Fruit fly (Drosophila melanogaster) whole organism, embryonic: ENCODE results near the gene Gprk2.

Source experiments
- BEAF-32 ChIP-seq: fragments of 200-800 bp; sonication (Bioruptor generic); optimal IDR thresholded peaks from 3 replicates; lab custom pipeline; 2017; ENCODE audit warnings: missing biosample characterization, missing genetic modification characterization, mild to moderate bottlenecking, moderate library complexity, missing genetic modification reagents
- Bdp1 ChIP-seq: fragments of 200-800 bp; sonication (Bioruptor generic); optimal IDR thresholded peaks from 3 replicates; lab custom pipeline; 2016; ENCODE audit warnings: missing biosample characterization, missing genetic modification characterization
- Bteb2 ChIP-seq: fragments of 200-800 bp; sonication (Bioruptor generic); optimal IDR thresholded peaks from 2 replicates; lab custom pipeline; 2016; ENCODE audit warnings: missing biosample characterization, missing genetic modification characterization
- C15 ChIP-seq: fragments of 200-800 bp; sonication (Bioruptor generic); IDR thresholded peaks from 3 replicates; pipeline ENCODE4 v1.3.6; 2022; ENCODE audit warnings: missing biosample characterization, missing genetic modification characterization
- CG10366 ChIP-seq: fragments of 200-800 bp; sonication (Bioruptor generic); IDR thresholded peaks from 2 replicates; pipeline ENCODE4 v1.3.6; 2022; ENCODE audit warnings: missing biosample characterization, missing genetic modification characterization
- CG11247 ChIP-seq: fragments of 200-800 bp; sonication (Bioruptor generic); IDR thresholded peaks from 2 replicates; pipeline ENCODE4 v1.3.6; 2022; ENCODE audit warnings: missing biosample characterization, missing genetic modification characterization
- CG11398 ChIP-seq: fragments of 200-800 bp; sonication (Bioruptor generic); optimal IDR thresholded peaks from 2 replicates; lab custom pipeline; 2016; ENCODE audit warnings: missing biosample characterization, missing genetic modification characterization
- CG12071 ChIP-seq: fragments of 200-800 bp; sonication (Bioruptor generic); optimal IDR thresholded peaks from 3 replicates; lab custom pipeline; 2018; ENCODE audit warnings: missing biosample characterization, mild to moderate bottlenecking, missing genetic modification characterization
- CG13296 ChIP-seq: fragments of 200-800 bp; sonication (Bioruptor generic); optimal IDR thresholded peaks from 3 replicates; lab custom pipeline; 2018; ENCODE audit warnings: missing biosample characterization, mild to moderate bottlenecking, missing genetic modification characterization
- CG13424 ChIP-seq: fragments of 200-800 bp; sonication (Bioruptor generic); optimal IDR thresholded peaks from 2 replicates; lab custom pipeline; 2019; ENCODE audit warnings: missing biosample characterization, mild to moderate bottlenecking, missing genetic modification characterization, moderate library complexity
- CG13775 ChIP-seq: fragments of 200-800 bp; sonication (Bioruptor generic); optimal IDR thresholded peaks from 3 replicates; lab custom pipeline; 2017; ENCODE audit warnings: missing biosample characterization, mild to moderate bottlenecking, missing genetic modification characterization
- CG14965 ChIP-seq: fragments of 200-800 bp; sonication (Bioruptor generic); optimal IDR thresholded peaks from 2 replicates; lab custom pipeline; 2016; ENCODE audit warnings: missing biosample characterization, missing genetic modification characterization, borderline replicate concordance
- CG2120 ChIP-seq: fragments of 200-800 bp; sonication (Bioruptor generic); optimal IDR thresholded peaks from 3 replicates; lab custom pipeline; 2016; ENCODE audit warnings: missing biosample characterization, missing genetic modification characterization
- CG32767 ChIP-seq: fragments of 200-800 bp; sonication (Bioruptor generic); IDR thresholded peaks from 2 replicates; pipeline ENCODE4 v1.3.6; 2022; ENCODE audit warnings: missing biosample characterization, missing genetic modification characterization
- CG34376 ChIP-seq: fragments of 200-800 bp; sonication (Bioruptor generic); optimal IDR thresholded peaks from 2 replicates; lab custom pipeline; 2018; ENCODE audit warnings: missing biosample characterization, mild to moderate bottlenecking, missing genetic modification characterization
- CG4617 ChIP-seq: fragments of 200-800 bp; sonication (Bioruptor generic); optimal IDR thresholded peaks from 3 replicates; lab custom pipeline; 2016; ENCODE audit warnings: missing biosample characterization, missing genetic modification characterization, borderline replicate concordance
- CG6254 ChIP-seq: fragments of 200-800 bp; sonication (Bioruptor generic); optimal IDR thresholded peaks from 3 replicates; lab custom pipeline; 2017; ENCODE audit warnings: mild to moderate bottlenecking, missing biosample characterization, missing genetic modification reagents, missing genetic modification characterization
- CG6683 ChIP-seq: fragments of 200-800 bp; sonication (Bioruptor generic); optimal IDR thresholded peaks from 2 replicates; lab custom pipeline; 2017; ENCODE audit warnings: missing biosample characterization, mild to moderate bottlenecking, missing genetic modification characterization, missing genetic modification reagents
- CG6689 ChIP-seq: fragments of 200-800 bp; sonication (Bioruptor generic); IDR thresholded peaks from 2 replicates; pipeline ENCODE4 v1.3.6; 2022; ENCODE audit warnings: missing biosample characterization, missing genetic modification characterization
- CG8359 ChIP-seq: fragments of 200-800 bp; sonication (Bioruptor generic); optimal IDR thresholded peaks from 2 replicates; lab custom pipeline; 2017; ENCODE audit warnings: missing biosample characterization, mild to moderate bottlenecking, missing genetic modification characterization, borderline replicate concordance
- CG9727 ChIP-seq: fragments of 200-800 bp; sonication (Bioruptor generic); optimal IDR thresholded peaks from 3 replicates; lab custom pipeline; 2017; ENCODE audit warnings: missing biosample characterization, mild to moderate bottlenecking, missing genetic modification characterization
- CoRest ChIP-seq: fragments of 200-800 bp; sonication (Bioruptor generic); optimal IDR thresholded peaks from 3 replicates; lab custom pipeline; 2018; ENCODE audit warnings: missing biosample characterization, mild to moderate bottlenecking, missing genetic modification characterization, moderate library complexity
- Dbx ChIP-seq: fragments of 200-800 bp; sonication (Bioruptor generic); IDR thresholded peaks from 3 replicates; pipeline ENCODE4 v1.3.6; 2022; ENCODE audit warnings: missing biosample characterization, missing genetic modification characterization
- Eip74EF ChIP-seq, 2 experiments: fragments of 200-800 bp in 1 of 2; fragments of >200 bp in 1 of 2; sonication (Bioruptor generic) in 1 of 2; optimal IDR thresholded peaks; 2 replicates each; lab custom pipeline; 2017 to 2019; ENCODE audit warnings: missing biosample characterization in 2 of 2, missing genetic modification characterization in 2 of 2, mild to moderate bottlenecking in 1 of 2, moderate library complexity in 1 of 2
- HmgD ChIP-seq: fragments of 200-800 bp; sonication (Bioruptor generic); optimal IDR thresholded peaks from 3 replicates; lab custom pipeline; 2016; ENCODE audit warnings: missing biosample characterization, missing genetic modification characterization
- Hr39 ChIP-seq: fragments of >200 bp; optimal IDR thresholded peaks from 2 replicates; lab custom pipeline; 2017
- MBD-R2 ChIP-seq: fragments of 200-800 bp; sonication (Bioruptor generic); IDR thresholded peaks from 2 replicates; pipeline ENCODE4 v1.3.6; 2022; ENCODE audit warnings: missing biosample characterization, missing genetic modification characterization
- Mes4 ChIP-seq: fragments of 200-800 bp; sonication (Bioruptor generic); optimal IDR thresholded peaks from 2 replicates; lab custom pipeline; 2016; ENCODE audit warnings: missing biosample characterization, missing genetic modification characterization
- Nf-YB ChIP-seq: fragments of 200-800 bp; sonication (Bioruptor generic); optimal IDR thresholded peaks from 3 replicates; lab custom pipeline; 2019; ENCODE audit warnings: missing biosample characterization, mild to moderate bottlenecking, missing genetic modification characterization, moderate library complexity
- Sox100B ChIP-seq: fragments of 200-800 bp; sonication (Bioruptor generic); optimal IDR thresholded peaks from 3 replicates; lab custom pipeline; 2018; ENCODE audit warnings: missing biosample characterization, mild to moderate bottlenecking, missing genetic modification characterization
- Sry-β ChIP-seq: fragments of 200-800 bp; sonication (Bioruptor generic); optimal IDR thresholded peaks from 2 replicates; lab custom pipeline; 2018; ENCODE audit warnings: missing biosample characterization, mild to moderate bottlenecking, missing genetic modification characterization, moderate library complexity
- amos ChIP-seq: fragments of 200-800 bp; sonication (Bioruptor generic); IDR thresholded peaks from 2 replicates; pipeline ENCODE4 v1.3.6; 2022; ENCODE audit warnings: missing biosample characterization, missing genetic modification characterization; ENCODE audit not compliant: partially characterized antibody
- ara ChIP-seq: fragments of 200-800 bp; sonication (Bioruptor generic); IDR thresholded peaks from 2 replicates; pipeline ENCODE4 v1.3.6; 2022; ENCODE audit warnings: missing biosample characterization, missing genetic modification characterization
- bowl ChIP-seq: fragments of 200-800 bp; sonication (Bioruptor generic); IDR thresholded peaks from 2 replicates; pipeline ENCODE4 v1.3.6; 2022; ENCODE audit warnings: missing biosample characterization, missing genetic modification characterization
- chinmo ChIP-seq: fragments of 200-800 bp; sonication (Bioruptor generic); IDR thresholded peaks from 4 replicates; pipeline ENCODE4 v1.3.6; 2022; ENCODE audit warnings: missing biosample characterization, missing genetic modification characterization; ENCODE audit not compliant: partially characterized antibody
- danr ChIP-seq: fragments of 200-800 bp; sonication (Bioruptor generic); IDR thresholded peaks from 2 replicates; pipeline ENCODE4 v1.3.6; 2022; ENCODE audit warnings: missing biosample characterization, missing genetic modification characterization
- disco-r ChIP-seq: fragments of 200-800 bp; sonication (Bioruptor generic); optimal IDR thresholded peaks from 2 replicates; lab custom pipeline; 2016; ENCODE audit warnings: missing biosample characterization, missing genetic modification characterization
- emc ChIP-seq: fragments of 200-800 bp; sonication (Bioruptor generic); optimal IDR thresholded peaks from 2 replicates; lab custom pipeline; 2016; ENCODE audit warnings: missing biosample characterization, missing genetic modification characterization
- esg ChIP-seq: fragments of 200-800 bp; sonication (Bioruptor generic); conservative IDR thresholded peaks from 2 replicates; pipeline ENCODE4 v1.3.6; 2022; ENCODE audit warnings: missing biosample characterization, missing genetic modification characterization
- fru ChIP-seq: fragments of >200 bp; optimal IDR thresholded peaks from 2 replicates; lab custom pipeline; 2017
- fu2 ChIP-seq: fragments of 200-800 bp; sonication (Bioruptor generic); optimal IDR thresholded peaks from 2 replicates; lab custom pipeline; 2016; ENCODE audit warnings: missing biosample characterization, missing genetic modification characterization
- inv ChIP-seq: fragments of 200-800 bp; sonication (Bioruptor generic); IDR thresholded peaks from 2 replicates; pipeline ENCODE4 v1.3.6; 2022; ENCODE audit warnings: missing biosample characterization, missing genetic modification characterization; ENCODE audit not compliant: partially characterized antibody
- jing ChIP-seq: fragments of 200-800 bp; sonication (Bioruptor generic); optimal IDR thresholded peaks from 2 replicates; lab custom pipeline; 2018; ENCODE audit warnings: missing biosample characterization, mild to moderate bottlenecking, missing genetic modification characterization
- pita ChIP-seq: fragments of 200-800 bp; sonication (Bioruptor generic); optimal IDR thresholded peaks from 2 replicates; lab custom pipeline; 2017; ENCODE audit warnings: missing biosample characterization, mild to moderate bottlenecking, missing genetic modification characterization
- pros ChIP-seq: fragments of 200-800 bp; sonication (Bioruptor generic); optimal IDR thresholded peaks from 3 replicates; lab custom pipeline; 2019; ENCODE audit warnings: missing biosample characterization, mild to moderate bottlenecking, missing genetic modification characterization, moderate library complexity
- salm ChIP-seq: fragments of 200-800 bp; sonication (Bioruptor generic); optimal IDR thresholded peaks from 2 replicates; lab custom pipeline; 2018; ENCODE audit warnings: missing biosample characterization, mild to moderate bottlenecking, missing genetic modification characterization
- sc ChIP-seq, 3 experiments: fragments of >200 bp in 2 of 3; fragments of 200-800 bp in 1 of 3; sonication (Bioruptor generic) in 1 of 3; optimal IDR thresholded peaks; 2 replicates in 2 of 3; 3 replicates in 1 of 3; lab custom pipeline; 2017; ENCODE audit warnings: mild to moderate bottlenecking in 1 of 3, missing biosample characterization in 1 of 3, missing genetic modification characterization in 1 of 3, missing genetic modification reagents in 1 of 3
- shn ChIP-seq: fragments of 200-800 bp; sonication (Bioruptor generic); optimal IDR thresholded peaks from 3 replicates; lab custom pipeline; 2016; ENCODE audit warnings: missing biosample characterization, missing genetic modification characterization
- sqz ChIP-seq: fragments of 200-800 bp; sonication (Bioruptor generic); optimal IDR thresholded peaks from 3 replicates; lab custom pipeline; 2018; ENCODE audit warnings: missing biosample characterization, mild to moderate bottlenecking, missing genetic modification characterization
- vvl ChIP-seq: fragments of 200-800 bp; sonication (Bioruptor generic); IDR thresholded peaks from 2 replicates; pipeline ENCODE4 v1.3.6; 2022; ENCODE audit warnings: missing biosample characterization, missing genetic modification characterization
- yki ChIP-seq: fragments of >200 bp; optimal IDR thresholded peaks from 3 replicates; lab custom pipeline; 2018

Gene Gprk2

DNA sequence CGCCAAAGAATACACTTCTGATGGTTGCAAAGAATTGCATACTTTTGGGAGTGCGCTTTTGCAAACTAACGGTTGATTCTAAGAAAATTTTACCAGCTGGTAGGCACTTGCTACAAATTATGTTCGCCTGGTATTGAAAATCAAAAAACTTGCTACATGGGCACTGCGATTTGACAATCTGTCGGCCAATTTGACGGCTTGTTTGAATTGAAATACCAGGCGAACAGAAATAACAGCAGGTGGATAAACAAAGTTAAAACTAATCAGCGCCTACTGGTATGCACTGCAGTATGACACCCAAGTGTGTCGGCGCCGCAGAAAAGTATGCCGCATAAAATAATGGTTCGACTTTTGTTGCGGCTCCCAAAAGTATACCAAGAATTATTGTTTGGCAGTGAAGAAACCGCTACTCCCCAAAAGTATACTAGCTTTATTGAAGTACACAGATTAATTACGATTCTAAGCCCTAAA is 53.0 kb downstream of the Gprk2 start (continued):
- TF ChIP-seq CG6689 = no peak
- TF ChIP-seq Nf-YB (GFP tag; lab: Kevin White, UChicago) = no peak
- 0 out of 2 replicates have a peak, but pooled peaks have one; percentile 6 for TF ChIP-seq vvl (GFP tag; lab: Robert Waterston, UW)
- peak; percentile 26; the same call in 1 of the 2 replicates for TF ChIP-seq amos (GFP tag; lab: Robert Waterston, UW)
- TF ChIP-seq Eip74EF (GFP tag; optimal IDR thresholded peaks at IDR 0.05; lab: Kevin White, UChicago) = peak in 1 of 2 experiments; percentile 26
- no peak for TF ChIP-seq MBD-R2 (GFP tag; lab: Robert Waterston, UW)
- no peak for TF ChIP-seq emc (GFP tag; lab: Kevin White, UChicago)
- TF ChIP-seq salm (tag; lab: Kevin White, UChicago) = no peak
- no peak for TF ChIP-seq pros
- no peak for TF ChIP-seq CG34376
- TF ChIP-seq CG8359 (GFP tag; lab: Kevin White, UChicago) = no peak
- TF ChIP-seq Hr39 (lab: Kevin White, UChicago) = no peak
- TF ChIP-seq CG6683 (GFP tag; lab: Kevin White, UChicago) = no peak
- no peak for TF ChIP-seq BEAF-32 (GFP tag; lab: Kevin White, UChicago)
- peak; percentile 35; the same call in 1 of the 2 replicates for TF ChIP-seq inv
- TF ChIP-seq jing (GFP tag; lab: Kevin White, UChicago) = no peak
- no peak for TF ChIP-seq Sry-β
- TF ChIP-seq shn (GFP tag; lab: Kevin White, UChicago) = no peak
- no peak for TF ChIP-seq danr (GFP tag; lab: Robert Waterston, UW)
- TF ChIP-seq pita (GFP tag; lab: Kevin White, UChicago) = peak; percentile 4
- TF ChIP-seq CG10366 = no peak
- no peak for TF ChIP-seq Bdp1 (GFP tag; lab: Kevin White, UChicago)
- no peak for TF ChIP-seq Bteb2
- no peak for TF ChIP-seq Sox100B (GFP tag; lab: Kevin White, UChicago)
- no peak for TF ChIP-seq CG14965 (GFP tag; lab: Kevin White, UChicago)
- TF ChIP-seq Dbx (GFP tag; lab: Robert Waterston, UW) = no peak
- TF ChIP-seq CG13424 (tag; lab: Kevin White, UChicago) = no peak
- no peak for TF ChIP-seq fru (lab: Kevin White, UChicago)
- TF ChIP-seq sqz = no peak
- peak; percentile 63; the same call in 1 of the 4 replicates for TF ChIP-seq chinmo (GFP tag; lab: Robert Waterston, UW)
- TF ChIP-seq ara (GFP tag; lab: Robert Waterston, UW) = no peak
- no peak for TF ChIP-seq CG9727
- TF ChIP-seq bowl (GFP tag; lab: Robert Waterston, UW) = no peak
- TF ChIP-seq fu2 = no peak
- TF ChIP-seq CG13296 (GFP tag; lab: Kevin White, UChicago) = no peak
- no peak for TF ChIP-seq CG6254 (GFP tag; lab: Kevin White, UChicago)
- no peak for TF ChIP-seq CG13775
- TF ChIP-seq HmgD (GFP tag; lab: Kevin White, UChicago) = peak; percentile 79
- TF ChIP-seq C15 = no peak
- no peak for TF ChIP-seq disco-r (GFP tag; lab: Kevin White, UChicago)
- no peak for TF ChIP-seq sc (optimal IDR thresholded peaks at IDR 0.05; lab: Kevin White, UChicago)
- TF ChIP-seq sc (GFP tag; optimal IDR thresholded peaks at IDR 0.05; lab: Kevin White, UChicago) = no peak
- no peak for TF ChIP-seq CG12071 (GFP tag; lab: Kevin White, UChicago)
- TF ChIP-seq CG11398 (GFP tag; lab: Kevin White, UChicago) = no peak
- no peak; the same call in 1 of the 2 replicates for TF ChIP-seq CG32767 (GFP tag; lab: Robert Waterston, UW)
- TF ChIP-seq CG4617 = no peak
- TF ChIP-seq CG2120 (GFP tag; lab: Kevin White, UChicago) = no peak
- no peak for TF ChIP-seq esg (GFP tag; lab: Robert Waterston, UW)
- peak; percentile 34 for TF ChIP-seq CoRest
- TF ChIP-seq yki (lab: Kevin White, UChicago) = no peak
- no peak for TF ChIP-seq Mes4 (GFP tag; lab: Kevin White, UChicago)
- TF ChIP-seq CG11247 (GFP tag; lab: Robert Waterston, UW) = no peak
